Worm (Caenorhabditis elegans): ENCODE measurements around the gene Y57G7A.3.

The Y57G7A.3 gene

DNA sequence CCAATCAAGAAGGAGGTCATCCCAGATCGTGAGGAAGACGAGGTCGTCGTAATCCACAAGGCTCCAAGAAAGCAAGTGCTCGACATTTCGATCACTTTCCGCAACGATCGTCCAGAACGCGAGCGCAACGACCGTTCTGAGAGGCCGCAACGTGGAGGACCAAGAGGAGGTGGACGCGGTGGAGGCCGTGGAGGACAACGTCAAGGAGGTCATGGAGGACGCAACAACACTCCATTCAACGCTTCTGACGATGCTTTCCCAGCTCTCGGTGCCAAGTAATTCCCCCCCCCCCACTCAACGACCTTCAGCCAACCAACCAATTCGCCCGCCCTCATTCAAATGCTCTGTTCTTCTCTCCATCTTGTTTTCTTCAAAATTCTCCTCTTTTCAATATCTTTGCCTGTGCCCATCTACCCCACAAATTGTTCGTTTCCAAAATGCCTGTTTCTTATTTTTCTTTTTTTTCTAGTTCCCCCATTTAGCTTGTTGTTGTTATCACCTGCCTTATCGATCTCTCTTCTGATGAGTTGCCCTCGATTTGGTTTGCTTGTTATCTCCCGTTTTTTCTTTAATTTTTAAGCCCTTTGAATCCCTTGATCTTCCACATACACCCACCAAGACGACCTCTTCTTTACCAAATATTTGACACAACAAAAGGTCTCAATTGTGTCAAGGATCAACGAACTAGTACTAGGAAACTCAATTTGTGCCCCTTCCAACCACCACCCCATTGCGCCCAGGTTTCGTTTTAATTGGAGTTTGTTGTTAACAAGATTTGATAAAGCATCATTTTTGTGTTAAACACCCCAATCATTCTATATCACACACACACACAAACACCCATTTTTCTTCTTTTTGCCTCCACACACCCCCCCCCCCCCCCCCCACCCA, 36.9 kb downstream of the Y57G7A.3 start (continued):
- TF ChIP-seq lag-1 (GFP tag; IDR thresholded peaks at IDR 0.05) (no peak), Y53G8AR.9 (GFP tag; conservative IDR thresholded peaks at IDR 0.05) (0 out of 2 replicates have a peak, but pooled peaks have one; percentile 4), lin-54 (GFP tag; optimal IDR thresholded peaks at IDR 0.05) (peak; percentile 36), ccch-3 (GFP tag; optimal IDR thresholded peaks at IDR 0.05) (no peak), C17E4.6 (GFP tag; IDR thresholded peaks at IDR 0.05) (0 out of 2 replicates have a peak, but pooled peaks have one; percentile 24), madf-3 (GFP tag; IDR thresholded peaks at IDR 0.05) (peak; percentile 41; the same call in 1 of the 2 replicates), egrh-3 (GFP tag; IDR thresholded peaks at IDR 0.05) (no peak), efl-1 (GFP tag; optimal IDR thresholded peaks at IDR 0.05) (no peak), ceh-58 (GFP tag; IDR thresholded peaks at IDR 0.05) (0 out of 2 replicates have a peak, but pooled peaks have one; percentile 38), ama-1 (optimal IDR thresholded peaks at IDR 0.05) (no peak), ama-1 (GFP tag; optimal IDR thresholded peaks at IDR 0.05) (peak; percentile 29 to 66), ceh-100 (GFP tag; IDR thresholded peaks at IDR 0.05) (peak; percentile 24; the same call in 1 of the 2 replicates), mcd-1 (GFP tag; IDR thresholded peaks at IDR 0.05) (peak; percentile 10; the same call in 1 of the 2 replicates), pbrm-1 (GFP tag; IDR thresholded peaks at IDR 0.05) (peak; percentile 16; the same call in 1 of the 2 replicates), rcor-1 (GFP tag; IDR thresholded peaks at IDR 0.05) (0 out of 2 replicates have a peak, but pooled peaks have one; percentile 11), nfyb-1 (GFP tag; IDR thresholded peaks at IDR 0.05) (no peak), hsf-1 (GFP tag; IDR thresholded peaks at IDR 0.05) (peak; percentile 28; the same call in 1 of the 2 replicates)

DNA sequence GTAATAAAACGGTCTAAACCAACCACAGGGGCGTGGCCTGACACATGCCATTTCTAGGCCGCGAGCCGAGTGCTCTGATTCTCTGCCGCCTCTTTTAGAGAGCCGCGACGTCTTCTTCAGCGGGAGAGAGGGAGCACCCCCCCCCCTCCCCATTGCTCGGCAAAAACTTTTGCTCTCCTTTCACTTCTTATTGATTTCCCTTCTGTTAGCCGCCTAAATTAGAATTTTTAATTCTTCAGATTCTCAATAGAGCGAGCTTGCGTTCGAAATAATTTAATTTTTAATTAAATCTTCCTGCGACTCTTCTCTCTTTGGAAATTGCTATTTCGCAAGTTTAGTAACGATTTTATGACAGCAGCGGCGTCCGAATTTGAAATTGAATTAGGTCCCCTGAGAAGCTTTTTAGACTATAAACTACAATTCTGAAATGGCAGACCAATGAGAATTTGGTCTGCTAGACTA, 37.6 kb downstream of the Y57G7A.3 start:
- TF ChIP-seq sptf-2 (GFP tag; optimal IDR thresholded peaks at IDR 0.05) (no peak), ceh-27 (GFP tag; optimal IDR thresholded peaks at IDR 0.05) (peak; percentile 25), ets-4 (GFP tag; optimal IDR thresholded peaks at IDR 0.05) (no peak), Y53F4B.3 (GFP tag; IDR thresholded peaks at IDR 0.05) (no peak), ZK185.1 (tag; optimal IDR thresholded peaks at IDR 0.05; ENCODE audit: poor library complexity, severe bottlenecking) (no peak), sdz-38 (tag; optimal IDR thresholded peaks at IDR 0.05) (no peak), T26A5.8 (tag; optimal IDR thresholded peaks at IDR 0.05) (peak; percentile 64), hlh-26 (GFP tag; conservative IDR thresholded peaks at IDR 0.05) (no peak), C17E4.6 (GFP tag; IDR thresholded peaks at IDR 0.05) (no peak), hmg-20 (GFP tag; IDR thresholded peaks at IDR 0.05) (no peak), lsl-1 (GFP tag; optimal IDR thresholded peaks at IDR 0.05) (no peak), repo-1 (tag; optimal IDR thresholded peaks at IDR 0.05) (peak; percentile 40), attf-5 (GFP tag; optimal IDR thresholded peaks at IDR 0.05) (peak; percentile 83), D2030.7 (GFP tag; IDR thresholded peaks at IDR 0.05) (peak; percentile 14; the same call in 1 of the 2 replicates), K11D2.4 (GFP tag; IDR thresholded peaks at IDR 0.05) (no peak), ceh-91 (GFP tag; IDR thresholded peaks at IDR 0.05) (no peak), madf-10 (tag; optimal IDR thresholded peaks at IDR 0.05) (no peak), hmg-1.2 (GFP tag; IDR thresholded peaks at IDR 0.05) (peak; percentile 44; the same call in 1 of the 2 replicates), ceh-58 (GFP tag; IDR thresholded peaks at IDR 0.05) (no peak), hlh-12 (tag; optimal IDR thresholded peaks at IDR 0.05) (no peak), dpff-1 (tag; optimal IDR thresholded peaks at IDR 0.05) (no peak), ztf-22 (GFP tag; optimal IDR thresholded peaks at IDR 0.05) (peak; percentile 7), F39B2.1 (GFP tag; IDR thresholded peaks at IDR 0.05) (no peak), F22D6.2 (tag; optimal IDR thresholded peaks at IDR 0.05) (no peak), let-607 (tag; optimal IDR thresholded peaks at IDR 0.05) (no peak), egl-18 (GFP tag; IDR thresholded peaks at IDR 0.05) (no peak), Y56A3A.18 (GFP tag; IDR thresholded peaks at IDR 0.05) (no peak), pbrm-1 (GFP tag; IDR thresholded peaks at IDR 0.05) (no peak), tlf-1 (GFP tag; optimal IDR thresholded peaks at IDR 0.05) (no peak), rcor-1 (GFP tag; IDR thresholded peaks at IDR 0.05) (0 out of 2 replicates have a peak, but pooled peaks have one; percentile 27), die-1 (tag; optimal IDR thresholded peaks at IDR 0.05) (no peak), mel-28 (tag; optimal IDR thresholded peaks at IDR 0.05; ENCODE audit: borderline replicate concordance) (no peak), madf-3 (GFP tag; IDR thresholded peaks at IDR 0.05) (0 out of 2 replicates have a peak, but pooled peaks have one; percentile 60)
